Worm (Caenorhabditis elegans) whole organism, midembryonic: ENCODE measurements around the gene srh-215.

Experiments used
- T22C8.4 ChIP-seq: fragments of 200-800 bp; sonication (Bioruptor generic); IDR thresholded peaks from 2 replicates; pipeline ENCODE4 v1.3.6; 2022; ENCODE audit warnings: missing genetic modification characterization, missing compliant biosample characterization
- cog-1 ChIP-seq: sonication (generic microtip); optimal IDR thresholded peaks from 2 replicates; lab custom pipeline; 2016; ENCODE audit warnings: missing genetic modification characterization, missing compliant biosample characterization
- flt-1 ChIP-seq: fragments of 200-800 bp; sonication (Bioruptor generic); IDR thresholded peaks from 2 replicates; pipeline ENCODE4 v1.3.6; 2022; ENCODE audit warnings: missing genetic modification characterization, missing compliant biosample characterization
- klf-2 ChIP-seq: fragments of 200-800 bp; sonication (Bioruptor generic); conservative IDR thresholded peaks from 2 replicates; pipeline ENCODE4 v1.3.6; 2022; ENCODE audit warnings: missing genetic modification reagents, missing genetic modification characterization, missing compliant biosample characterization
- med-1 ChIP-seq: sonication (generic microtip); optimal IDR thresholded peaks from 2 replicates; lab custom pipeline; 2017; ENCODE audit warnings: missing genetic modification characterization, mild to moderate bottlenecking, missing compliant biosample characterization, antibody characterized with exemption, missing genetic modification reagents; ENCODE audit not compliant: insufficient read depth
- ref-1 ChIP-seq: fragments of 200-800 bp; sonication (Bioruptor generic); conservative IDR thresholded peaks from 2 replicates; pipeline ENCODE4 v1.3.6; 2022; ENCODE audit warnings: missing genetic modification reagents, missing genetic modification characterization, missing compliant biosample characterization
- tab-1 ChIP-seq: fragments of 200-800 bp; sonication (Bioruptor generic); IDR thresholded peaks from 2 replicates; pipeline ENCODE4 v1.3.6; 2022; ENCODE audit warnings: missing genetic modification characterization, missing compliant biosample characterization
- ztf-23 ChIP-seq: fragments of 200-800 bp; sonication (Bioruptor generic); IDR thresholded peaks from 2 replicates; pipeline ENCODE4 v1.3.6; 2022; ENCODE audit warnings: missing genetic modification reagents, missing genetic modification characterization, missing compliant biosample characterization
- ztf-29 ChIP-seq: fragments of 200-800 bp; sonication (Bioruptor generic); IDR thresholded peaks from 2 replicates; pipeline ENCODE4 v1.3.6; 2022; ENCODE audit warnings: missing genetic modification reagents, missing genetic modification characterization, missing compliant biosample characterization

The srh-215 gene

ce11 chrV:16833672-16834071 lies 1.9 kb upstream of the srh-215 start:
- TF ChIP-seq klf-2 (GFP tag; lab: Robert Waterston, UW) (no peak), tab-1 (no peak), flt-1 (no peak), T22C8.4 (GFP tag; lab: Robert Waterston, UW) (no peak), med-1 (no peak), ztf-29 (no peak), ref-1 (GFP tag; lab: Robert Waterston, UW) (no peak), cog-1 (tag; lab: Kevin White, UChicago) (no peak), ztf-23 (GFP tag; lab: Robert Waterston, UW) (no peak)

- TF ChIP-seq tab-1 (no peak), ztf-29 (no peak), cog-1 (tag; lab: Kevin White, UChicago) (no peak)
Measured at ce11 chrV:16832865-16833264, 1.0 kb upstream of the srh-215 start, which contains the start of gene phy-3. phy-3 (plus strand) TSS chrV:16833165.

ce11 chrV:16831310-16831709 lies 511 bp downstream of the srh-215 start:
- TF ChIP-seq cog-1 (tag; lab: Kevin White, UChicago) (no peak), flt-1 (no peak), tab-1 (no peak), ztf-23 (GFP tag; lab: Robert Waterston, UW) (no peak)

- TF ChIP-seq ztf-29, result no peak
- TF ChIP-seq cog-1 (tag; lab: Kevin White, UChicago), result no peak
- TF ChIP-seq ztf-23 (GFP tag; lab: Robert Waterston, UW), result no peak
- no peak for TF ChIP-seq T22C8.4 (GFP tag; lab: Robert Waterston, UW)
- no peak for TF ChIP-seq tab-1
- TF ChIP-seq flt-1, result no peak
- no peak for TF ChIP-seq med-1
- no peak for TF ChIP-seq ref-1 (GFP tag; lab: Robert Waterston, UW)
- TF ChIP-seq klf-2 (GFP tag; lab: Robert Waterston, UW), result no peak
Measured at ce11 chrV:16829396-16829795, 2.4 kb downstream of the srh-215 start, which contains the start of gene srh-214. srh-214 (minus strand) TSS chrV:16829755.

- TF ChIP-seq tab-1 (no peak), flt-1 (no peak), ztf-29 (no peak), ztf-23 (GFP tag; lab: Robert Waterston, UW) (no peak), cog-1 (tag; lab: Kevin White, UChicago) (no peak), T22C8.4 (GFP tag; lab: Robert Waterston, UW) (no peak), klf-2 (GFP tag; lab: Robert Waterston, UW) (no peak), ref-1 (GFP tag; lab: Robert Waterston, UW) (no peak), med-1 (no peak)
Measured at ce11 chrV:16827485-16827884, 4.3 kb downstream of the srh-215 start, which contains the start of gene srh-216. srh-216 (minus strand) TSS chrV:16827585.

- TF ChIP-seq med-1 (no peak), flt-1 (no peak), T22C8.4 (GFP tag; lab: Robert Waterston, UW) (no peak), cog-1 (tag; lab: Kevin White, UChicago) (no peak), ref-1 (GFP tag; lab: Robert Waterston, UW) (no peak), klf-2 (GFP tag; lab: Robert Waterston, UW) (no peak), ztf-23 (GFP tag; lab: Robert Waterston, UW) (no peak), ztf-29 (no peak), tab-1 (no peak)
Measured at ce11 chrV:16821270-16821737, 10.5 kb downstream of the srh-215 start, which contains the start of gene T20B3.14. T20B3.14 (minus strand) TSS chrV:16821320.

- no peak for TF ChIP-seq ref-1 (GFP tag; lab: Robert Waterston, UW)
- TF ChIP-seq ztf-23 (GFP tag; lab: Robert Waterston, UW), result no peak
- no peak for TF ChIP-seq tab-1
- TF ChIP-seq T22C8.4 (GFP tag; lab: Robert Waterston, UW), result no peak
Measured at ce11 chrV:16816707-16817106, 15.1 kb downstream of the srh-215 start.

- TF ChIP-seq cog-1 (tag; lab: Kevin White, UChicago) (no peak), ztf-23 (GFP tag; lab: Robert Waterston, UW) (no peak), ztf-29 (no peak), med-1 (no peak), klf-2 (GFP tag; lab: Robert Waterston, UW) (no peak), tab-1 (no peak), flt-1 (no peak), ref-1 (GFP tag; lab: Robert Waterston, UW) (no peak), T22C8.4 (GFP tag; lab: Robert Waterston, UW) (no peak)
Measured at ce11 chrV:16815261-16815660, 16.6 kb downstream of the srh-215 start, which contains the start of gene T20B3.1. T20B3.1 (plus strand) TSS chrV:16815561.

ce11 chrV:16814541-16815207 lies 17.1 kb downstream of the srh-215 start:
- TF ChIP-seq ztf-23 (GFP tag; lab: Robert Waterston, UW), result no peak
- TF ChIP-seq flt-1, result no peak
- TF ChIP-seq klf-2 (GFP tag; lab: Robert Waterston, UW), result no peak
- TF ChIP-seq ref-1 (GFP tag; lab: Robert Waterston, UW), result no peak
- TF ChIP-seq T22C8.4 (GFP tag; lab: Robert Waterston, UW), result no peak
- TF ChIP-seq ztf-29, result no peak
- TF ChIP-seq cog-1 (tag; lab: Kevin White, UChicago), result no peak
- no peak for TF ChIP-seq tab-1
- TF ChIP-seq med-1, result no peak

- no peak for TF ChIP-seq med-1
- no peak for TF ChIP-seq ztf-23 (GFP tag; lab: Robert Waterston, UW)
- no peak for TF ChIP-seq T22C8.4 (GFP tag; lab: Robert Waterston, UW)
- TF ChIP-seq cog-1 (tag; lab: Kevin White, UChicago), result no peak
- no peak for TF ChIP-seq flt-1
Measured at ce11 chrV:16812371-16812770, 19.4 kb downstream of the srh-215 start.
